Worm (Caenorhabditis elegans) whole organism, late embryonic: ENCODE data around the gene C25D7.15.

ENCODE experiments used
- K02D7.2 ChIP-seq: sonication (generic microtip); optimal IDR thresholded peaks from 2 replicates; lab custom pipeline; 2017; ENCODE audit warnings: mild to moderate bottlenecking, missing genetic modification characterization, missing compliant biosample characterization
- ceh-2 ChIP-seq: sonication (generic microtip); optimal IDR thresholded peaks from 2 replicates; lab custom pipeline; 2016; ENCODE audit warnings: missing genotype, missing genetic modification characterization, missing compliant biosample characterization
- ceh-24 ChIP-seq: sonication (generic microtip); optimal IDR thresholded peaks from 2 replicates; lab custom pipeline; 2016; ENCODE audit warnings: mild to moderate bottlenecking, missing genetic modification characterization, missing compliant biosample characterization
- ceh-34 ChIP-seq: sonication (generic microtip); optimal IDR thresholded peaks from 2 replicates; lab custom pipeline; 2016; ENCODE audit warnings: mild to moderate bottlenecking, missing genetic modification characterization, missing compliant biosample characterization
- ceh-48 ChIP-seq: sonication (generic microtip); optimal IDR thresholded peaks from 2 replicates; lab custom pipeline; 2016; ENCODE audit warnings: missing genetic modification characterization, inconsistent platforms, missing compliant biosample characterization
- dmd-4 ChIP-seq: sonication (generic microtip); optimal IDR thresholded peaks from 2 replicates; lab custom pipeline; 2016; ENCODE audit warnings: borderline replicate concordance, missing genetic modification characterization, missing compliant biosample characterization
- lim-6 ChIP-seq: sonication (generic microtip); optimal IDR thresholded peaks from 2 replicates; lab custom pipeline; 2016; ENCODE audit warnings: missing genetic modification characterization, missing compliant biosample characterization
- odd-2 ChIP-seq: sonication (generic microtip); optimal IDR thresholded peaks from 2 replicates; lab custom pipeline; 2017; ENCODE audit warnings: antibody characterized with exemption, mild to moderate bottlenecking, missing genetic modification characterization, missing compliant biosample characterization
- pat-9 ChIP-seq: fragments of 200-800 bp; sonication (Bioruptor generic); optimal IDR thresholded peaks from 2 replicates; lab custom pipeline; 2018; ENCODE audit warnings: mild to moderate bottlenecking, missing genetic modification characterization, moderate library complexity, missing compliant biosample characterization
- pha-4 ChIP-seq: fragments of 150-350 bp; optimal IDR thresholded peaks from 2 replicates; lab custom pipeline; 2018; ENCODE audit warnings: missing biosample characterization, missing genetic modification reagents, missing genetic modification characterization
- pros-1 ChIP-seq: fragments of 150-350 bp; optimal IDR thresholded peaks from 2 replicates; lab custom pipeline; 2014; ENCODE audit warnings: missing biosample characterization, missing genetic modification reagents, missing genetic modification characterization
- ref-2 ChIP-seq: sonication (generic microtip); optimal IDR thresholded peaks from 2 replicates; lab custom pipeline; 2016; ENCODE audit warnings: missing genetic modification characterization, missing compliant biosample characterization
- unc-55 ChIP-seq: sonication (generic microtip); optimal IDR thresholded peaks from 2 replicates; lab custom pipeline; 2017; ENCODE audit warnings: missing biosample characterization, missing genetic modification reagents, missing genetic modification characterization

DNA sequence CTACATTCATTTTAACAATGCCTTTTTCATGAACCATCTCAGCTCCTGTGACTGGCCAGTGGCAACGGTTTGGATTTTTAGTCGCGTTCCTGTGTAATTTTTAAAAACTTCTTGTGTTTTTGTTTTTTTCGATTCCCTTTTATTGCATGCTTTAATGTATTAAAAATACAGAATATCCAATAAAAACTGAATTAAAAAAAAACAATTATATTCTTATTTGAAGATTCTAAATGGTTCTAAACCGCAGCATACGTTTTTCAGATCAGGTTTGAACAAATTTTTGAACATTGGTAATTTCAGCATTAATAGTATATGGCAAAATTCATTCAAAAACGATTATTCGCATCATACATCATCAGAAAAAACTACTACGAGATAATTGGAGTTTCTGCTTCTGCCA, 8.8 kb downstream of the C25D7.15 start, which contains the start of gene dnj-3:
- TF ChIP-seq dmd-4 = no peak
- TF ChIP-seq lim-6 = no peak
- no peak for TF ChIP-seq ceh-24 (tag; lab: Kevin White, UChicago)
- TF ChIP-seq unc-55 = no peak
- no peak for TF ChIP-seq ceh-48 (tag; lab: Kevin White, UChicago)
- TF ChIP-seq pros-1 (tag; lab: Kevin White, UChicago) = no peak
- TF ChIP-seq pha-4 (tag; lab: Kevin White, UChicago) = no peak
- no peak for TF ChIP-seq ref-2
- no peak for TF ChIP-seq odd-2 (tag; lab: Kevin White, UChicago)
- TF ChIP-seq ceh-2 (tag; lab: Kevin White, UChicago) = no peak
- TF ChIP-seq ceh-34 (tag; lab: Kevin White, UChicago) = no peak
- TF ChIP-seq K02D7.2 = no peak
- no peak for TF ChIP-seq pat-9
